Fruit fly (Drosophila melanogaster) whole organism: ENCODE measurements around the gene CG5107.

Source experiments
- CG8478 ChIP-seq: fragments of >200 bp; optimal IDR thresholded peaks from 2 replicates; lab custom pipeline; 2018; ENCODE audit warnings: inconsistent platforms
- Dll ChIP-seq: fragments of >200 bp; optimal IDR thresholded peaks from 2 replicates; lab custom pipeline; 2017
- EcR ChIP-seq, 2 experiments: fragments of >200 bp; optimal IDR thresholded peaks; 2 replicates each; lab custom pipeline; 2017; ENCODE audit warnings: missing biosample characterization in 2 of 2, missing genetic modification characterization in 2 of 2, missing genetic modification reagents in 2 of 2
- pan ChIP-seq: fragments of >200 bp; optimal IDR thresholded peaks from 2 replicates; lab custom pipeline; 2017
- psq ChIP-seq: fragments of >200 bp; optimal IDR thresholded peaks from 2 replicates; lab custom pipeline; 2017
- usp ChIP-seq: fragments of >200 bp; optimal IDR thresholded peaks from 2 replicates; lab custom pipeline; 2017; ENCODE audit warnings: missing biosample characterization, missing genetic modification characterization, mixed read lengths

Gene CG5107

dm6 chr3R:25482463-25483173 is 22.4 kb upstream of the CG5107 start, which contains the start of the genes XNP, CG42488 and CG5116:
Gene XNP, minus strand, starts transcription at chr3R:25482834.
Gene CG42488, plus strand, starts transcription at chr3R:25483098.
Gene CG5116, plus strand, starts transcription at chr3R:25483098.
- no peak for TF ChIP-seq pan (lab: Kevin White, UChicago)
- no peak for TF ChIP-seq psq (lab: Kevin White, UChicago)
- TF ChIP-seq Dll (lab: Kevin White, UChicago): no peak
- no peak for TF ChIP-seq usp (GFP tag; lab: Kevin White, UChicago)
- TF ChIP-seq CG8478 (lab: Kevin White, UChicago): no peak

DNA sequence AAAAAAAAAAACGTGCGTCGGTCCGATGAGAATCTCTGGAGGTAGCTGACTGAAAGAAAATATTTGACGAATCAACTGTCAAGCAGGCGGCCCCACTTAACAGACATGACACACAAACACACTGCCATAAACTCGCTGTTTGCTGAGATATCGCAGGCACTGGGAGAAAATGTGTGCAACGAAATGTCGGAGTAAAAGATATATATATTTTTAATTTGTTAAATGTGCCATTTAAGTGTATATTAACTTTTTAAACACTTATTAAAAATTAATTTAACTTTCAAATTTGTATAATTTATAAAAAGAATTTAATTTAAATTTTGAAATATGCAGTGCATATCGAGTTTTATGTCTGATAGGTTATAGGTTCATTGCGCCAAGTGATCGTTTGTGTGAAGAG is 15.9 kb upstream of the CG5107 start:
- TF ChIP-seq EcR (GFP tag; optimal IDR thresholded peaks at IDR 0.05; lab: Kevin White, UChicago) (no peak), Dll (lab: Kevin White, UChicago) (no peak), CG8478 (lab: Kevin White, UChicago) (no peak), pan (lab: Kevin White, UChicago) (no peak)

DNA sequence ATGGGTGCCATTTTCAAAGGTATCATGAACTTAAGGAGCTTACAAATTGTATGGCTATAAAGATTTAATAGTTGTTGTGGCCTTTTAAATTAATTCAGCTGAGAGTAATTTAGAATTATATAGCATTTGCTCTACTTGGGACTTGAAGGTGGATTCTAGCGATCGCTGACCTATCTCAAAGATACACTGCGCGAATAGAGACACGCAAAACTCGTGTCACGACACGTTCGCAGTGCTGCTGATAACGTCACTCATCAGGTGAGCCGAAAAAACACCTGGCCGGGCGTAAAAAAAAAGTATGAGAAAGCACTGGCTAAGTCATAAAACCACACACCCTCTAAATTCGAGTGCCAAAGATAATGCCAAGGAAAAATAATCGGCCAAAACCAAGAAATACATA is 15.3 kb upstream of the CG5107 start:
- TF ChIP-seq CG8478 (lab: Kevin White, UChicago) (no peak), EcR (GFP tag; optimal IDR thresholded peaks at IDR 0.05; lab: Kevin White, UChicago) (no peak)

DNA sequence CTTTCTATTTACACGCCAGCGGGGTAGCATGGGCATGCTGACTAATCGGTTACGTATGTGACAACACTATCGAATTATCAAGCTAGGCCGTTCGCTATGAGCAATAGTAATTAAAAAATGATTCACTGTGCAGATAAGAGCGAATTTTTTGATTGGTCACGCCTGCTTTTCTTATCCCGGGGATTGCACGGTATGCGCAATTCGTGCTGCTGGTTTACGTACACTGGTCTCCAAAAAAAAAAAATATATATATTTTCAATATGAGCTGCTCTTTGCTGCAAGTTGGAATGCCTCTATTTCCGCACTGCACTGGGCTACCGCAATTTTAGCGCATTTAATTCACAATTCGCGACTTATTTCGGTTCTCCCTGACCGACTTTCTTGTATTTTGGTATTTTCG is 14.6 kb upstream of the CG5107 start:
- TF ChIP-seq usp (GFP tag; lab: Kevin White, UChicago) (no peak), EcR (GFP tag; optimal IDR thresholded peaks at IDR 0.05; lab: Kevin White, UChicago) (no peak), CG8478 (lab: Kevin White, UChicago) (no peak), psq (lab: Kevin White, UChicago) (no peak), Dll (lab: Kevin White, UChicago) (no peak), pan (lab: Kevin White, UChicago) (peak; percentile 80)

- TF ChIP-seq EcR (GFP tag; optimal IDR thresholded peaks at IDR 0.05; lab: Kevin White, UChicago): no peak
Observed at dm6 chr3R:25490778-25491664, 14.0 kb upstream of the CG5107 start, which contains the start of the genes Gnpat and CG5112. Gene Gnpat, minus strand, starts transcription at chr3R:25490936. Gene CG5112, plus strand, starts transcription at chr3R:25491460.

DNA sequence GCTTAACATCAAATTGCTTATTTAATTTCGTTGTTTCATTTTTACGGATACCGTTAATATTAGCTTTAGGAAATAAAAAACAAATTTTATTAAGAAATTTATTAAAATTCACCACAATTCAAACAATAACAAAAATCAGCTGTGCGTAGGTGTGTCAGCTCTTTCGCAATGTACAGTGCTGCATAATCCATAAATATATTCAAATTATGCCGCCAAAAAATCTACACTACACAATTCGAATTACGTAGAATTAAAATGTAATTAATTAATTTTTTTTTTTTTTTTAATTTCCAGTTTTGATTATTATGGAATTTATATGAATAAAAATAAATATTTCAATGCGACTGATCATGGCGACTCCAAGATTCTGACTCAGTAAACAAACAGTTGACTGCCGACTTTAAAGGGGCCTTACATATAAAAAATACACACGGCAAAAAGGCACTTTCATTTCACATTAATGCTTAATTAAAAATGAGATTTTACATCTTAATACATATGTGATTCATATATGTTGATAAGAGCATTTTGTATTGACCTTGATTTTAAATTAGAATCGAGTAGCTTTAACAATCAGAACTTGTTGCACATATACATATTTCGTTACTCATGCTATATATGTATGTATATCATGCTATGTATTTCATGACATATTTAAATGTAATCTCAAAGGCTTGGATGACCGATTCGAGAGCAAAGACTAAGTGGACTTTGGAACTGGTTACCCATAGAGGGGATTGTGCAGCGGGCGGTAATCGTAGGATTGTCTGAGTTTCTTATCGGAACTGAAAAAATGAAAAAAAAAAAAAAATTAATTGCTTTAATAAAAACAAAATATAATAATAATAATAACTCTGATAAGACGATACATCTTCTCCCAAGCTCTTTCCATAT is 11.4 kb upstream of the CG5107 start:
- TF ChIP-seq Dll (lab: Kevin White, UChicago) (no peak), psq (lab: Kevin White, UChicago) (no peak)

DNA sequence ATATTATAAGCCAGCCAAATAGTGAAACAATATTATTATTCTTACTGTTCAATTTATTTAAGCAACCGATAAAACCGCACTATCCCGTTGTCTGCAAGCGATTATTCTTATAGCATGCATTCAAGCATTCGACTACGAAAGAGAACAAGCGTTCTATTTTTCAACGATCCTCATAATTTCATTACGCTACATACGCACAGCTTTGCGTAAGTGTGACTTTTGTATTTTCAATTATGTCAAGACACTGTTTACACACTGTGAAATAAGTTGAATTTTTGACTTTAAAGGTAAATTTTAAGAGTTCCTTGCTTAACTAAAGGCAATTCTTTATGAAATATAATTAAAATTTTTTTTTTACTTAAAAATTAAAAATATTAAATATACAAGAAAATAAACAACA is 9.9 kb upstream of the CG5107 start, which contains the start of gene CG33494:
Gene CG33494, minus strand, starts transcription at position 90 of the 400 bp plus-strand sequence.
- TF ChIP-seq psq (lab: Kevin White, UChicago) (no peak), usp (GFP tag; lab: Kevin White, UChicago) (no peak), CG8478 (lab: Kevin White, UChicago) (no peak), EcR (GFP tag; optimal IDR thresholded peaks at IDR 0.05; lab: Kevin White, UChicago) (no peak), Dll (lab: Kevin White, UChicago) (no peak), pan (lab: Kevin White, UChicago) (no peak)

- no peak for TF ChIP-seq EcR (GFP tag; optimal IDR thresholded peaks at IDR 0.05; lab: Kevin White, UChicago)
Observed at dm6 chr3R:25495753-25496152, 9.2 kb upstream of the CG5107 start.

- TF ChIP-seq usp (GFP tag; lab: Kevin White, UChicago) (no peak), EcR (GFP tag; optimal IDR thresholded peaks at IDR 0.05; lab: Kevin White, UChicago) (no peak), Dll (lab: Kevin White, UChicago) (no peak), psq (lab: Kevin White, UChicago) (no peak), CG8478 (lab: Kevin White, UChicago) (no peak)
Observed at dm6 chr3R:25505975-25506374, 984 bp downstream of the CG5107 start, which contains the start of gene CG5111. Gene CG5111, plus strand, starts transcription at chr3R:25506275.

DNA sequence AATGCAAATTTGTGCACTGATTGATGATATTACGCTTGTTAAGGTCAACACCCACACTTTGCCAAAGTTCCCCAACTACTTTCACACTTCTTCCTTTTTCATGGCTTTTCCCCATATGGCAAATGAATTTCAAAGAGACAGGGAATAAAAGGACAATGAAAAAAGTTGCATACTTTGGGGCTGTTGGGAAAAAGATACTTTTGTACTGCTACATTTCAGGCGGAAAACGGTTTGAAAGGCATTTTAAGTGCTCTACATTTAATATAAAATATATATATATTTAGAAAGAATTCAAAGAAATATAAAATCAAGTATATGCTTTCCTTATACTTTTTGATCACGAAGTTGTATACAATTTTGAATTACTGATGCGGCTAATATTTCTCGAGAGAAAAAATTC is 7.8 kb downstream of the CG5107 start:
- TF ChIP-seq CG8478 (lab: Kevin White, UChicago) (no peak), EcR (GFP tag; optimal IDR thresholded peaks at IDR 0.05; lab: Kevin White, UChicago) (no peak), Dll (lab: Kevin White, UChicago) (no peak), usp (GFP tag; lab: Kevin White, UChicago) (no peak), pan (lab: Kevin White, UChicago) (no peak), psq (lab: Kevin White, UChicago) (no peak)
